Worm (Caenorhabditis elegans): Measurements from ENCODE around the gene spat-2.

spat-2 gene

DNA sequence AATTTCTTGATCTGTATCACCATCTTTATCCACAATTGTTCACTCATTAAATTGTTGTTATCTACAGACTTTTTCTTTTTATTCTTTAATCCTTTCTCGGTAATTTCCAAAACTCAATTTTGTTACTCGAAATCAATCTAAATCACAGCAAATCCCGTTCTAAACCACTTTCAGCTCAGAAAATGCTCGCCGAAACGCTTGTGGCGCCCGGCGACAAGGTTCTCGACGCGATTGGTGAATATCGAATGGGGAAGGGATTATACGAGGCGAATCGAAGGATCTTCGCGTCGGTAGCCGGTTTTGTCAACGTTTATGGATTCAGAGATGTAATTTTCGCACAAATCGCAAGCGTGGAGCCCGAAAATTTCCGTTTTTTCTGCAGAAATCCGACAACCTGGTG lies 27.9 kb upstream of the spat-2 start, which contains the start of gene exos-1:
Gene exos-1, plus strand, starts transcription at position 175 of the 400 bp plus-strand sequence.
- no peak for TF ChIP-seq mdl-1 (tag; optimal IDR thresholded peaks at IDR 0.05)
- no peak for TF ChIP-seq nhr-11 (tag; optimal IDR thresholded peaks at IDR 0.05)
- TF ChIP-seq elt-3 (tag; optimal IDR thresholded peaks at IDR 0.05) = no peak
- TF ChIP-seq mml-1 (tag; optimal IDR thresholded peaks at IDR 0.05) = no peak
- no peak for TF ChIP-seq elt-1 (tag; optimal IDR thresholded peaks at IDR 0.05)
- no peak for TF ChIP-seq fos-1 (tag; optimal IDR thresholded peaks at IDR 0.05)
- TF ChIP-seq sea-2 (GFP tag; optimal IDR thresholded peaks at IDR 0.05) = no peak
- TF ChIP-seq nhr-67 (tag; optimal IDR thresholded peaks at IDR 0.05) = no peak

DNA sequence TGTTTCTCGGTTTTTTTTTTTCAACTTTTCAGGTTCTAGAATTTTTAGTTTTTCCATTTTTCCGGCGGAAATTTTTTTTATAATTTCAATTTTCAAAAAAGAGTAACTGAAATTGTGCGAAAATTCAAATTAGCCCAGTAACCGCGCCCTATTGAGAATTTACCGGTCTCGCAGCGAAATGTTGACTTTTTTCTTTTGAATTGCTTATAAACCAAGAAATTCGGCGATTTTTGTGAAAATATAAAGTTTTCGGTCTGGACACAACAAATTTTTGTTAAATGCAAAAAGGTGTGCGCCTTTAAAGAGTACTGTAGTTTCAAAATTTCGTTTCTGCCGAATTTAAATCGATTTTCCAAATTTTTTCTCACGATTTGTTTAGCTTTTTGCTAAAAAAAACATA lies 26.1 kb upstream of the spat-2 start:
- no peak for TF ChIP-seq ceh-9 (tag; optimal IDR thresholded peaks at IDR 0.05)

DNA sequence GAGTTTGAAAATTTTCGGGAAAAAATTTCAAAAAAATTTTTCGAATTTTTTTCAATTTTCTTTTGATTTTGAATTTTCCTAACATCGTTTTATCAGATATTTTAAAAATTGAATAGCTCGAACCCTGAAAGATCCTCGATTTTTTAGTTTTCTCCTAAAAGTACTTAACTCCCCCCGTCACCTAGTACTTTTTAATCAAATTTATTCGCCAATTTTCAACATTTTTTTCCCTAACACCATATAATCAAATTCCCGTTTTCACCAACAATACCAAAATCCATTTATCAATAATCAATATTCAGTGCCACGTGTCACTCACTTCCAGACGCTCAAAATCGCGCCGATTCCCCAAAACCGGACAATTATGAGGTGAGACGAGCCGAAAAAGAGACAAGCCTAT lies 24.5 kb upstream of the spat-2 start, which contains the start of gene kvs-4:
Gene kvs-4, plus strand, starts transcription at position 301 of the 400 bp plus-strand sequence.
- TF ChIP-seq aly-2 (tag; optimal IDR thresholded peaks at IDR 0.05) (no peak), nhr-77 (tag; optimal IDR thresholded peaks at IDR 0.05) (no peak), nhr-237 (tag; optimal IDR thresholded peaks at IDR 0.05) (no peak), egl-5 (tag; optimal IDR thresholded peaks at IDR 0.05) (no peak)

DNA sequence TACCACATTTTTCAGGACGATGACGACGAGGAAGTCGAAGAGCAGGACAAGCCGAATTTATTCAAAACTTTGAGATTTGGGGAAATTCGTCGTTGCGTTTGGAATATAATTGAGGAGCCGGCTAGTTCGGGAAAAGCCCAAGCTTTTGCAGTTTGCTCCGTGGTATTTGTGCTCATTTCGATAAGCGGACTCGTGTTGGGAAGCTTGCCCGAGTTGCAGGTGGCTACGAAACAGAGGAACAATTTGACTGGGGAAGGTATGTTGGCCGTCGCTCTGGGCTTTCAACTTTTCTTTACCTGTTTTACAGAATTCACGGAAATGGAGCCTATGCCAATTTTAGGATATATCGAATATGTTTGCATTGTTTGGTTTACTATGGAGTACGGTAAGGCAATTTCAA lies 14.5 kb upstream of the spat-2 start:
- TF ChIP-seq ceh-9 (tag; optimal IDR thresholded peaks at IDR 0.05) (no peak), lin-15B (tag; optimal IDR thresholded peaks at IDR 0.05) (no peak), fos-1 (tag; optimal IDR thresholded peaks at IDR 0.05) (no peak), nhr-77 (tag; optimal IDR thresholded peaks at IDR 0.05) (no peak), nhr-28 (tag; optimal IDR thresholded peaks at IDR 0.05) (no peak), snpc-4 (tag; optimal IDR thresholded peaks at IDR 0.05) (no peak), nhr-237 (tag; optimal IDR thresholded peaks at IDR 0.05) (no peak), jun-1 (tag; optimal IDR thresholded peaks at IDR 0.05) (no peak), elt-2 (tag; optimal IDR thresholded peaks at IDR 0.05) (no peak), elt-1 (tag; optimal IDR thresholded peaks at IDR 0.05) (no peak), lsy-12 (tag; optimal IDR thresholded peaks at IDR 0.05) (no peak), ceh-16 (tag; optimal IDR thresholded peaks at IDR 0.05) (no peak), mml-1 (tag; optimal IDR thresholded peaks at IDR 0.05) (no peak), ztf-11 (tag; optimal IDR thresholded peaks at IDR 0.05) (no peak), egl-5 (tag; optimal IDR thresholded peaks at IDR 0.05) (no peak), pqm-1 (tag; optimal IDR thresholded peaks at IDR 0.05) (no peak)

DNA sequence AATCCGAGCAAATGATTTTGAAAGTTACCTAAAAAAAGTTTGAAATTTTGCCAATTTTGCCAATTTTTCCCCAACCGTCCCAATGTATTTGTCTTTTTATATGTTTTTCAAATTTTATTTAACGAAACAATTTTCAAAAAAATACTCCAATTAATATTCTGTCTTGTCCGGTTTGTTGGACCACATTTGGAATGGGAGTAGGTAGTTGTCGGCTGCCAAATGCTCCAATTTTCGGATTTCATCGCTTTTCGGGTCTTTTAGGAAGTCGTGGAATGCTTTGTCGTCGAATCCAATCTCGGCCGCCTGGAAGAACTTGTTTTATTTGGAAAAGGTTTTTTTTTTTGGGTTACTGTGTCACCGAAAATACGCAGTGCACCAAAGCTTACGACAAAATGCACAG lies 11.6 kb upstream of the spat-2 start:
- TF ChIP-seq ceh-28 (tag; optimal IDR thresholded peaks at IDR 0.05) (no peak), nfya-1 (tag; optimal IDR thresholded peaks at IDR 0.05; ENCODE audit: insufficient read depth) (no peak), ZK546.5 (tag; optimal IDR thresholded peaks at IDR 0.05) (no peak)

DNA sequence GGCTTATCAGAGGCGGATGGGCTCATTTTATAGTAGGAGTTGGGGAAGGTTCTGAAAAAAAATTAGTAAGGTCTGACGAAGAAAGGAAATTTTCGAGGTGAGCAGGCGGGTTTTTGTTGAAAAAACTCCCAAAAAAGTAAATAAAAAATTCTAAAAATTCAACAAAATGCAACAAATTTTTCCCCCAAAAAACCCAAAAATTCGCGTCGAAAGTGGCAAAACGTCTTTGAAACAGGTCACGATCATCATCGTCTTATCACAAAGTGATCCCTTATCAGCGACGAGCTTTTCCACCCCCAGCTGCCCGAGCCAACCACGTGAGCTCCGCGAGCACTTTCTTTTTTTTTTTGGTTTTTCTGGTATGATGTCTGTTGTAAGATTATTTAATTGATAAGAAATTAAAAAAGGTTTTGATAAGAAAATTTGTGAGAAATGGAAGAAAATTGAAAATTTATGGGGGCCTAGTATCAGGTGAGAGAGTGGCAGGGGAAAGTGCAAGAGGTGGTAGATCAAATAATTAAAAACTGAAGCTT lies 10.2 kb upstream of the spat-2 start, which contains the start of gene Y48A6B.7:
Gene Y48A6B.7, minus strand, starts transcription at position 51 of the 533 bp plus-strand sequence.
- TF ChIP-seq ztf-11 (tag; optimal IDR thresholded peaks at IDR 0.05) = no peak
- TF ChIP-seq elt-2 (tag; optimal IDR thresholded peaks at IDR 0.05) = peak; percentile 100
- TF ChIP-seq daf-12 (tag; optimal IDR thresholded peaks at IDR 0.05) = no peak
- no peak for TF ChIP-seq nhr-25 (tag; optimal IDR thresholded peaks at IDR 0.05)
- TF ChIP-seq ceh-82 (tag; optimal IDR thresholded peaks at IDR 0.05) = no peak
- peak; percentile 99 for TF ChIP-seq pqm-1 (tag; optimal IDR thresholded peaks at IDR 0.05)
- no peak for TF ChIP-seq nhr-23 (tag; optimal IDR thresholded peaks at IDR 0.05)
- no peak for TF ChIP-seq fkh-10 (GFP tag; optimal IDR thresholded peaks at IDR 0.05)
- no peak for TF ChIP-seq ztf-4 (tag; optimal IDR thresholded peaks at IDR 0.05)
- no peak for TF ChIP-seq ceh-9 (tag; optimal IDR thresholded peaks at IDR 0.05)
- TF ChIP-seq zag-1 (tag; optimal IDR thresholded peaks at IDR 0.05) = no peak
- TF ChIP-seq skn-1 (tag; optimal IDR thresholded peaks at IDR 0.05) = peak; percentile 36
- no peak for TF ChIP-seq sea-2 (GFP tag; optimal IDR thresholded peaks at IDR 0.05)
- peak; percentile 20 for TF ChIP-seq jun-1 (tag; optimal IDR thresholded peaks at IDR 0.05)
- TF ChIP-seq nhr-237 (tag; optimal IDR thresholded peaks at IDR 0.05) = no peak
- TF ChIP-seq nhr-76 (tag; optimal IDR thresholded peaks at IDR 0.05) = no peak
- TF ChIP-seq ceh-16 (tag; optimal IDR thresholded peaks at IDR 0.05) = no peak
- TF ChIP-seq nfya-1 (tag; optimal IDR thresholded peaks at IDR 0.05; ENCODE audit: insufficient read depth) = peak; percentile 13
- no peak for TF ChIP-seq snpc-4 (tag; optimal IDR thresholded peaks at IDR 0.05)
- TF ChIP-seq tbx-2 (tag; optimal IDR thresholded peaks at IDR 0.05) = no peak
- peak; percentile 70 for TF ChIP-seq pha-4 (tag; optimal IDR thresholded peaks at IDR 0.05)
- no peak for TF ChIP-seq eor-1 (tag; optimal IDR thresholded peaks at IDR 0.05)
- no peak for TF ChIP-seq aly-2 (tag; optimal IDR thresholded peaks at IDR 0.05)
- TF ChIP-seq lin-39 (tag; optimal IDR thresholded peaks at IDR 0.05) = no peak
- no peak for TF ChIP-seq nhr-43 (tag; optimal IDR thresholded peaks at IDR 0.05; ENCODE audit: poor library complexity, severe bottlenecking)
- TF ChIP-seq ama-1 (optimal IDR thresholded peaks at IDR 0.05) = no peak
- no peak for TF ChIP-seq lin-15B (tag; optimal IDR thresholded peaks at IDR 0.05)
